Worm (Caenorhabditis elegans) whole organism, young adult: ENCODE measurements around the gene C06A12.3.

Source experiments
- B0336.3 ChIP-seq: fragments of 200-800 bp; sonication (Bioruptor generic); IDR thresholded peaks from 2 replicates; pipeline ENCODE4 v1.3.6; 2022; ENCODE audit warnings: missing genetic modification characterization, missing compliant biosample characterization
- C06A6.2 ChIP-seq: fragments of 200-800 bp; sonication (Bioruptor generic); conservative IDR thresholded peaks from 2 replicates; pipeline ENCODE4 v1.3.6; 2022; ENCODE audit warnings: missing genetic modification characterization, missing compliant biosample characterization
- D2030.7 ChIP-seq: fragments of 200-800 bp; sonication (Bioruptor generic); IDR thresholded peaks from 2 replicates; pipeline ENCODE4 v1.3.6; 2022; ENCODE audit warnings: missing genetic modification reagents, missing genetic modification characterization, missing compliant biosample characterization
- F22D6.2 ChIP-seq: sonication (generic microtip); optimal IDR thresholded peaks from 2 replicates; lab custom pipeline; 2016; ENCODE audit warnings: mild to moderate bottlenecking, missing genetic modification characterization, missing compliant biosample characterization
- F23B12.7 ChIP-seq: sonication (generic microtip); optimal IDR thresholded peaks from 2 replicates; lab custom pipeline; 2017; ENCODE audit warnings: missing genetic modification characterization, mild to moderate bottlenecking, missing compliant biosample characterization, antibody characterized with exemption, moderate library complexity; ENCODE audit not compliant: insufficient read depth
- F39B2.1 ChIP-seq: fragments of 200-800 bp; sonication (Bioruptor generic); IDR thresholded peaks from 2 replicates; pipeline ENCODE4 v1.3.6; 2022; ENCODE audit warnings: missing genetic modification reagents, missing genetic modification characterization, missing compliant biosample characterization
- F49E8.2 ChIP-seq: sonication (generic microtip); optimal IDR thresholded peaks from 3 replicates; lab custom pipeline; 2017; ENCODE audit warnings: missing genetic modification characterization, mild to moderate bottlenecking, missing compliant biosample characterization, antibody characterized with exemption, moderate library complexity; ENCODE audit not compliant: insufficient read depth
- F52B5.7 ChIP-seq: sonication (generic microtip); optimal IDR thresholded peaks from 2 replicates; lab custom pipeline; 2016; ENCODE audit warnings: mild to moderate bottlenecking, missing genetic modification characterization, missing compliant biosample characterization
- F55B11.4 ChIP-seq: sonication (generic microtip); optimal IDR thresholded peaks from 2 replicates; lab custom pipeline; 2016; ENCODE audit warnings: missing compliant biosample characterization, missing genetic modification characterization, borderline replicate concordance; ENCODE audit not compliant: insufficient read depth
- F57A8.1 ChIP-seq: fragments of 200-800 bp; sonication (Bioruptor generic); optimal IDR thresholded peaks from 2 replicates; lab custom pipeline; 2018; ENCODE audit warnings: mild to moderate bottlenecking, missing genetic modification characterization, moderate library complexity, missing compliant biosample characterization
- F57C9.4 ChIP-seq: sonication (generic microtip); optimal IDR thresholded peaks from 2 replicates; lab custom pipeline; 2017; ENCODE audit warnings: mild to moderate bottlenecking, missing genetic modification characterization, missing compliant biosample characterization
- K11D2.4 ChIP-seq: fragments of 200-800 bp; sonication (Bioruptor generic); IDR thresholded peaks from 2 replicates; pipeline ENCODE4 v1.3.6; 2022; ENCODE audit warnings: missing genetic modification reagents, missing genetic modification characterization, missing compliant biosample characterization
- Y53G8AR.9 ChIP-seq: fragments of 200-800 bp; sonication (Bioruptor generic); conservative IDR thresholded peaks from 2 replicates; pipeline ENCODE4 v1.3.6; 2022; ENCODE audit warnings: missing genetic modification reagents, missing genetic modification characterization, missing compliant biosample characterization
- Y56A3A.18 ChIP-seq: fragments of 200-800 bp; sonication (Bioruptor generic); IDR thresholded peaks from 2 replicates; pipeline ENCODE4 v1.3.6; 2022; ENCODE audit warnings: missing genetic modification reagents, missing genetic modification characterization, missing compliant biosample characterization
- ZK185.1 ChIP-seq: sonication (generic microtip); optimal IDR thresholded peaks from 2 replicates; lab custom pipeline; 2016; ENCODE audit warnings: mild to moderate bottlenecking, missing genetic modification characterization, missing compliant biosample characterization; ENCODE audit not compliant: poor library complexity, severe bottlenecking
- ama-1 ChIP-seq, 3 experiments: fragments of 150-350 bp in 1 of 3; sonication (generic microtip) in 2 of 3; optimal IDR thresholded peaks; 2 replicates each; lab custom pipeline; 2014 to 2018; ENCODE audit warnings: missing biosample characterization in 2 of 3, missing genetic modification characterization in 2 of 3, missing genetic modification reagents in 2 of 3
- attf-6 ChIP-seq: fragments of 200-800 bp; sonication (Bioruptor generic); IDR thresholded peaks from 2 replicates; pipeline ENCODE4 v1.3.6; 2022; ENCODE audit warnings: missing genetic modification reagents, missing genetic modification characterization, missing compliant biosample characterization
- bed-2 ChIP-seq: fragments of 200-800 bp; sonication (Bioruptor generic); IDR thresholded peaks from 2 replicates; pipeline ENCODE4 v1.3.6; 2022; ENCODE audit warnings: missing genetic modification reagents, missing genetic modification characterization, missing compliant biosample characterization
- cebp-1 ChIP-seq, 2 experiments: fragments of 200-800 bp in 1 of 2; sonication (Bioruptor generic) in 1 of 2; sonication (generic microtip) in 1 of 2; IDR thresholded peaks in 1 of 2; optimal IDR thresholded peaks in 1 of 2; 2 replicates each; pipeline versions ENCODE4 v1.3.6 to Lab custom; 2017 to 2022; ENCODE audit warnings: missing compliant biosample characterization in 2 of 2, missing genetic modification characterization in 2 of 2, mild to moderate bottlenecking in 1 of 2, missing genetic modification reagents in 1 of 2, moderate library complexity in 1 of 2
- chd-7 ChIP-seq: sonication (generic microtip); optimal IDR thresholded peaks from 2 replicates; lab custom pipeline; 2016; ENCODE audit warnings: mild to moderate bottlenecking, missing genetic modification characterization, moderate library complexity, missing compliant biosample characterization
- die-1 ChIP-seq: sonication (generic microtip); optimal IDR thresholded peaks from 2 replicates; lab custom pipeline; 2016; ENCODE audit warnings: missing genotype, mild to moderate bottlenecking, missing genetic modification characterization, missing compliant biosample characterization
- dox-1 ChIP-seq: fragments of 200-800 bp; sonication (Bioruptor generic); IDR thresholded peaks from 2 replicates; pipeline ENCODE4 v1.3.6; 2022; ENCODE audit warnings: missing genetic modification reagents, missing genetic modification characterization, missing compliant biosample characterization
- egl-18 ChIP-seq: fragments of 200-800 bp; sonication (Bioruptor generic); IDR thresholded peaks from 2 replicates; pipeline ENCODE4 v1.3.6; 2022; ENCODE audit warnings: missing genetic modification reagents, missing genetic modification characterization, missing compliant biosample characterization
- lin-54 ChIP-seq: fragments of 200-800 bp; sonication (Bioruptor generic); optimal IDR thresholded peaks from 2 replicates; lab custom pipeline; 2018; ENCODE audit warnings: mild to moderate bottlenecking, missing genetic modification characterization, missing compliant biosample characterization
- lsl-1 ChIP-seq: fragments of 200-800 bp; sonication (Bioruptor generic); optimal IDR thresholded peaks from 2 replicates; lab custom pipeline; 2018; ENCODE audit warnings: mild to moderate bottlenecking, missing genetic modification characterization, moderate library complexity, missing compliant biosample characterization
- madf-6 ChIP-seq: fragments of 200-800 bp; sonication (Bioruptor generic); IDR thresholded peaks from 2 replicates; pipeline ENCODE4 v1.3.6; 2022; ENCODE audit warnings: missing genetic modification reagents, missing genetic modification characterization, missing compliant biosample characterization
- mcd-1 ChIP-seq: fragments of 200-800 bp; sonication (Bioruptor generic); IDR thresholded peaks from 2 replicates; pipeline ENCODE4 v1.3.6; 2022; ENCODE audit warnings: missing genetic modification reagents, missing genetic modification characterization, missing compliant biosample characterization
- nfya-1 ChIP-seq: sonication (generic microtip); optimal IDR thresholded peaks from 2 replicates; lab custom pipeline; 2017; ENCODE audit warnings: antibody characterized with exemption, missing compliant biosample characterization, missing genetic modification characterization, borderline replicate concordance; ENCODE audit not compliant: insufficient read depth
- nhr-27 ChIP-seq: fragments of 200-800 bp; sonication (Bioruptor generic); optimal IDR thresholded peaks from 2 replicates; lab custom pipeline; 2018; ENCODE audit warnings: mild to moderate bottlenecking, missing genetic modification characterization, moderate library complexity, missing compliant biosample characterization
- pbrm-1 ChIP-seq: fragments of 200-800 bp; sonication (Bioruptor generic); IDR thresholded peaks from 2 replicates; pipeline ENCODE4 v1.3.6; 2022; ENCODE audit warnings: missing genetic modification reagents, missing genetic modification characterization, missing compliant biosample characterization
- rec-8 ChIP-seq, 2 experiments: sonication (generic microtip); optimal IDR thresholded peaks; 2 replicates each; lab custom pipeline; 2016; ENCODE audit warnings: mild to moderate bottlenecking in 2 of 2, missing genetic modification characterization in 2 of 2, missing genetic modification reagents in 2 of 2, missing genotype in 2 of 2, missing biosample characterization in 1 of 2, missing compliant biosample characterization in 1 of 2, moderate library complexity in 1 of 2
- repo-1 ChIP-seq: sonication (generic microtip); optimal IDR thresholded peaks from 2 replicates; lab custom pipeline; 2017; ENCODE audit warnings: mild to moderate bottlenecking, missing genetic modification characterization, missing compliant biosample characterization
- sdz-38 ChIP-seq: sonication (generic microtip); optimal IDR thresholded peaks from 2 replicates; lab custom pipeline; 2016; ENCODE audit warnings: missing genotype, missing genetic modification characterization, missing compliant biosample characterization
- snpc-1.1 ChIP-seq: sonication (generic microtip); optimal IDR thresholded peaks from 2 replicates; lab custom pipeline; 2017; ENCODE audit warnings: missing genetic modification characterization, mild to moderate bottlenecking, missing compliant biosample characterization, antibody characterized with exemption, moderate library complexity, missing genotype, missing genetic modification reagents; ENCODE audit not compliant: insufficient read depth
- snpc-4 ChIP-seq, 5 experiments: fragments of 150-350 bp in 1 of 5; sonication (generic microtip) in 4 of 5; optimal IDR thresholded peaks; 2 replicates each; lab custom pipeline; 2014 to 2018; ENCODE audit warnings: missing genetic modification characterization in 5 of 5, missing biosample characterization in 3 of 5, antibody characterized with exemption in 2 of 5, mild to moderate bottlenecking in 2 of 5, missing compliant biosample characterization in 2 of 5, missing genotype in 2 of 5, moderate library complexity in 2 of 5, missing genetic modification reagents in 1 of 5
- tbp1 ChIP-seq: fragments of 200-800 bp; sonication (Bioruptor generic); optimal IDR thresholded peaks from 2 replicates; lab custom pipeline; 2018; ENCODE audit warnings: mild to moderate bottlenecking, missing genetic modification characterization, missing compliant biosample characterization
- xnd-1 ChIP-seq: sonication (generic microtip); optimal IDR thresholded peaks from 2 replicates; lab custom pipeline; 2016; ENCODE audit warnings: missing genotype, missing genetic modification reagents, missing genetic modification characterization, missing compliant biosample characterization
- zfh-2 ChIP-seq: fragments of 200-800 bp; sonication (Bioruptor generic); conservative IDR thresholded peaks from 2 replicates; pipeline ENCODE4 v1.3.6; 2022; ENCODE audit warnings: missing genetic modification reagents, missing genetic modification characterization, missing compliant biosample characterization
- ztf-25 ChIP-seq: fragments of 200-800 bp; sonication (Bioruptor generic); IDR thresholded peaks from 2 replicates; pipeline ENCODE4 v1.3.6; 2022; ENCODE audit warnings: missing genetic modification reagents, missing genetic modification characterization, missing compliant biosample characterization
- ztf-26 ChIP-seq: sonication (generic microtip); optimal IDR thresholded peaks from 2 replicates; lab custom pipeline; 2017; ENCODE audit warnings: missing genetic modification characterization, missing compliant biosample characterization
- ztf-28 ChIP-seq: fragments of 200-800 bp; sonication (Bioruptor generic); IDR thresholded peaks from 2 replicates; pipeline ENCODE4 v1.3.6; 2022; ENCODE audit warnings: missing genetic modification reagents, missing genetic modification characterization, missing compliant biosample characterization
- ztf-3 ChIP-seq: fragments of 200-800 bp; sonication (Bioruptor generic); optimal IDR thresholded peaks from 2 replicates; lab custom pipeline; 2018; ENCODE audit warnings: mild to moderate bottlenecking, missing genetic modification characterization, missing compliant biosample characterization
- ztf-6 ChIP-seq: fragments of 200-800 bp; sonication (Bioruptor generic); IDR thresholded peaks from 2 replicates; pipeline ENCODE4 v1.3.6; 2022; ENCODE audit warnings: missing genetic modification reagents, missing genetic modification characterization, missing compliant biosample characterization

Gene C06A12.3

ce11 chrIV:17427423-17427822, at the start of gene C06A12.3:
TSS of gene C06A12.3 (plus strand) at chrIV:17427723.
- no peak for TF ChIP-seq sdz-38 (tag; lab: Kevin White, UChicago)
- no peak for TF ChIP-seq ztf-25
- no peak for TF ChIP-seq rec-8 (tag; optimal IDR thresholded peaks at IDR 0.05; lab: Kevin White, UChicago)
- TF ChIP-seq repo-1 (tag; lab: Kevin White, UChicago) = no peak
- TF ChIP-seq ztf-26 (tag; lab: Kevin White, UChicago) = no peak
- no peak for TF ChIP-seq F39B2.1 (GFP tag; lab: Robert Waterston, UW)
- TF ChIP-seq F49E8.2 (tag; lab: Kevin White, UChicago) = no peak
- TF ChIP-seq ztf-3 = no peak
- TF ChIP-seq K11D2.4 = no peak
- TF ChIP-seq F52B5.7 (tag; lab: Kevin White, UChicago) = no peak
- TF ChIP-seq nhr-27 = no peak
- TF ChIP-seq Y53G8AR.9 (GFP tag; lab: Robert Waterston, UW) = no peak
- TF ChIP-seq bed-2 (GFP tag; lab: Robert Waterston, UW) = no peak
- no peak for TF ChIP-seq die-1 (tag; lab: Kevin White, UChicago)
- no peak for TF ChIP-seq egl-18
- TF ChIP-seq ztf-6 = no peak
- TF ChIP-seq F23B12.7 (tag; lab: Kevin White, UChicago) = no peak
- TF ChIP-seq F57C9.4 (tag; lab: Kevin White, UChicago) = no peak
- TF ChIP-seq nfya-1 (tag; lab: Kevin White, UChicago) = no peak

DNA sequence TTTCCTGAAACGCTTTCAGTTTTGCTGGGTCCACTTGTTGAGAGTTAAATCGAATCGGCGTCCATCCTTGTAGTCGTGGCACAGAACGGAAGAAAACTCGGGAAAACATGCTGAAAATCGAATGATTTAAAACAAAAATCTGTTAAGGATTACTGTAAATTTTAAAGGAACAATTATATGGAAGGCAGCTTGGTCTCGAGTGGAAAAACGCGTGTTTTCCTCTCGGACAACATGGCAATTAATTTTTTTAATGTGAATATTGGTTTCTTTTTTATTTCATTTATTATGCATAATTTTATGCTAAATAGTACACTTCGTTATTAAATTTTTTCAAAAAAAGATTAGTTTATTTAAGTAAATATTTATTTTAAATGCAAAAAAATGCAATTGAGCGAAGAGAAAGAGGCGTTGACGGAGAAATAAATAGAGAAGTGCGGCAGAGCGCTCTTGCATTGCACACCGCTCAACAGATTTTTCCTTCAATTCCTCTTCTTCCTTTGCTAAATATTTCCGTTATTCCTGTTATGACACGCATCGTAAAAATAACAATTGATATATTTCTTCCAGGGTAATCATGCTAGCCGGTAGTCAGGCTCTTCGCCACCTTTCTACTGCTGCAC, 47.4 kb upstream of the C06A12.3 start, which contains the start of the genes C30H6.9 and dlat-2:
TSS of gene C30H6.9 (minus strand) at position 110 of the 620 bp plus-strand sequence.
TSS of gene dlat-2 (plus strand) at position 566 of the 620 bp plus-strand sequence.
- TF ChIP-seq rec-8 (tag; optimal IDR thresholded peaks at IDR 0.05; lab: Kevin White, UChicago) (no peak), Y53G8AR.9 (GFP tag; lab: Robert Waterston, UW) (no peak), ama-1 (optimal IDR thresholded peaks at IDR 0.05; lab: Kevin White, UChicago) (no peak), ama-1 (GFP tag; optimal IDR thresholded peaks at IDR 0.05; lab: Kevin White, UChicago) (no peak), F23B12.7 (tag; lab: Kevin White, UChicago) (no peak), chd-7 (tag; lab: Kevin White, UChicago) (no peak), tbp1 (GFP tag; lab: Kevin White, UChicago) (peak; percentile 11), snpc-1.1 (tag; lab: Kevin White, UChicago) (no peak), xnd-1 (tag; lab: Kevin White, UChicago) (peak; percentile 38), madf-6 (GFP tag; lab: Robert Waterston, UW) (peak; percentile 62), Y56A3A.18 (GFP tag; lab: Robert Waterston, UW) (no peak), F57A8.1 (GFP tag; lab: Kevin White, UChicago) (no peak), D2030.7 (GFP tag; lab: Robert Waterston, UW) (peak; percentile 41; the same call in 1 of the 2 replicates), F55B11.4 (tag; lab: Kevin White, UChicago) (no peak), die-1 (tag; lab: Kevin White, UChicago) (no peak), B0336.3 (no peak), cebp-1 (GFP tag; IDR thresholded peaks at IDR 0.05; lab: Robert Waterston, UW) (no peak), cebp-1 (tag; optimal IDR thresholded peaks at IDR 0.05; lab: Kevin White, UChicago) (no peak), lsl-1 (GFP tag; lab: Kevin White, UChicago) (peak; percentile 73), ztf-3 (no peak), dox-1 (GFP tag; lab: Robert Waterston, UW) (peak; percentile 44; the same call in 1 of the 2 replicates), pbrm-1 (GFP tag; lab: Robert Waterston, UW) (no peak), repo-1 (tag; lab: Kevin White, UChicago) (no peak), attf-6 (GFP tag; lab: Robert Waterston, UW) (peak; percentile 65; the same call in 1 of the 2 replicates), F22D6.2 (no peak), ztf-28 (GFP tag; lab: Robert Waterston, UW) (no peak), C06A6.2 (GFP tag; lab: Robert Waterston, UW) (no peak), snpc-4 (GFP tag; optimal IDR thresholded peaks at IDR 0.05; lab: Kevin White, UChicago) (peak; percentile 24), snpc-4 (tag; optimal IDR thresholded peaks at IDR 0.05; lab: Kevin White, UChicago) (peak in 3 of 4 experiments; percentile 72 to 84 (median 83)), F52B5.7 (tag; lab: Kevin White, UChicago) (no peak), ZK185.1 (tag; lab: Kevin White, UChicago) (no peak), lin-54 (GFP tag; lab: Kevin White, UChicago) (peak; percentile 3), zfh-2 (GFP tag; lab: Robert Waterston, UW) (no peak), mcd-1 (GFP tag; lab: Robert Waterston, UW) (peak; percentile 77)
